Worm (Caenorhabditis elegans) whole organism, midembryonic: ENCODE measurements around the gene cwp-5.

Experiments used
- med-1 ChIP-seq: sonication (generic microtip); optimal IDR thresholded peaks from 2 replicates; lab custom pipeline; 2017; ENCODE audit warnings: missing genetic modification characterization, mild to moderate bottlenecking, missing compliant biosample characterization, antibody characterized with exemption, missing genetic modification reagents; ENCODE audit not compliant: insufficient read depth
- ref-1 ChIP-seq: fragments of 200-800 bp; sonication (Bioruptor generic); conservative IDR thresholded peaks from 2 replicates; pipeline ENCODE4 v1.3.6; 2022; ENCODE audit warnings: missing genetic modification reagents, missing genetic modification characterization, missing compliant biosample characterization
- tab-1 ChIP-seq: fragments of 200-800 bp; sonication (Bioruptor generic); IDR thresholded peaks from 2 replicates; pipeline ENCODE4 v1.3.6; 2022; ENCODE audit warnings: missing genetic modification characterization, missing compliant biosample characterization
- ztf-29 ChIP-seq: fragments of 200-800 bp; sonication (Bioruptor generic); IDR thresholded peaks from 2 replicates; pipeline ENCODE4 v1.3.6; 2022; ENCODE audit warnings: missing genetic modification reagents, missing genetic modification characterization, missing compliant biosample characterization

DNA sequence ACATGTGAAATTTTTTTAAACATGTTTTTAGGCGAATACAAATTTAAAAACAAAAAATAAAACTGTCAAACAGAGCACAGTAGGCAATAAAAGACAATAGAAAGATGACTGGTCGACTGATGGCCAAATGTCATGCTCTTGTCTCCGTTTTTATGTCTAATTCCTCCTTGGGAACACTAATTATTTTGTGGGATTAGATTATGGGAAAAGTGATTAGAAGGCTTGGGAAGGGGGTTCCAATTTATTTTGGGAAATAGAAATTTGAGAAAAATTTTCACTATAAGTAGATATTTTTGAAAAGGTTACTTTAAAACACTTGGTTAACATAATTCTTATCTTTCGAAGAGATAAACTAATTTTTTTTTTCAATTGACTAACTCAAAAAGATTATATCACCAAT lies 19.0 kb downstream of the cwp-5 start:
- TF ChIP-seq ref-1 (no peak), ztf-29 (GFP tag; lab: Robert Waterston, UW) (no peak), tab-1 (GFP tag; lab: Robert Waterston, UW) (no peak), med-1 (no peak)
